Fruit fly (Drosophila melanogaster) whole organism, embryonic: ENCODE measurements around the gene Snx27.

Experiments used
- Asciz ChIP-seq: fragments of 200-800 bp; sonication (Bioruptor generic); optimal IDR thresholded peaks from 2 replicates; lab custom pipeline; 2017; ENCODE audit warnings: missing biosample characterization, mild to moderate bottlenecking, missing genetic modification characterization, missing genetic modification reagents
- Atf-2 ChIP-seq: fragments of 200-800 bp; sonication (Bioruptor generic); optimal IDR thresholded peaks from 2 replicates; lab custom pipeline; 2016; ENCODE audit warnings: missing biosample characterization, missing genetic modification characterization
- BtbVII ChIP-seq: fragments of 200-800 bp; sonication (Bioruptor generic); optimal IDR thresholded peaks from 3 replicates; lab custom pipeline; 2017; ENCODE audit warnings: missing biosample characterization, mild to moderate bottlenecking, missing genetic modification characterization
- C15 ChIP-seq: fragments of 200-800 bp; sonication (Bioruptor generic); IDR thresholded peaks from 3 replicates; pipeline ENCODE4 v1.3.6; 2022; ENCODE audit warnings: missing biosample characterization, missing genetic modification characterization
- CG12219 ChIP-seq: fragments of 200-800 bp; sonication (Bioruptor generic); optimal IDR thresholded peaks from 3 replicates; lab custom pipeline; 2018; ENCODE audit warnings: missing biosample characterization, mild to moderate bottlenecking, missing genetic modification characterization
- CG12744 ChIP-seq: fragments of 200-800 bp; sonication (Bioruptor generic); optimal IDR thresholded peaks from 2 replicates; lab custom pipeline; 2016; ENCODE audit warnings: missing biosample characterization, missing genetic modification characterization
- CG13424 ChIP-seq: fragments of 200-800 bp; sonication (Bioruptor generic); optimal IDR thresholded peaks from 2 replicates; lab custom pipeline; 2019; ENCODE audit warnings: missing biosample characterization, mild to moderate bottlenecking, missing genetic modification characterization, moderate library complexity
- CG13624 ChIP-seq: fragments of 200-800 bp; sonication (Bioruptor generic); optimal IDR thresholded peaks from 2 replicates; lab custom pipeline; 2016; ENCODE audit warnings: missing biosample characterization, missing genetic modification characterization
- CG1603 ChIP-seq: fragments of 200-800 bp; sonication (Bioruptor generic); optimal IDR thresholded peaks from 2 replicates; lab custom pipeline; 2019; ENCODE audit warnings: missing biosample characterization, mild to moderate bottlenecking, missing genetic modification characterization, moderate library complexity
- CG16813 ChIP-seq: fragments of 200-800 bp; sonication (Bioruptor generic); IDR thresholded peaks from 3 replicates; pipeline ENCODE4 v1.3.6; 2022; ENCODE audit warnings: missing biosample characterization, missing genetic modification characterization; ENCODE audit not compliant: partially characterized antibody
- CG16815 ChIP-seq: fragments of 200-800 bp; sonication (Bioruptor generic); optimal IDR thresholded peaks from 3 replicates; lab custom pipeline; 2017; ENCODE audit warnings: missing biosample characterization, mild to moderate bottlenecking, missing genetic modification characterization
- CG1792 ChIP-seq: fragments of 200-800 bp; sonication (Bioruptor generic); optimal IDR thresholded peaks from 2 replicates; lab custom pipeline; 2016; ENCODE audit warnings: missing biosample characterization, missing genetic modification characterization
- CG2202 ChIP-seq: fragments of 200-800 bp; sonication (Bioruptor generic); optimal IDR thresholded peaks from 2 replicates; lab custom pipeline; 2018; ENCODE audit warnings: missing biosample characterization, mild to moderate bottlenecking, missing genetic modification characterization
- CG33213 ChIP-seq: fragments of 200-800 bp; sonication (Bioruptor generic); optimal IDR thresholded peaks from 3 replicates; lab custom pipeline; 2016; ENCODE audit warnings: missing biosample characterization, missing genetic modification characterization
- CG4820 ChIP-seq: fragments of 200-800 bp; sonication (Bioruptor generic); optimal IDR thresholded peaks from 3 replicates; lab custom pipeline; 2016; ENCODE audit warnings: missing biosample characterization, missing genetic modification characterization
- CG6765 ChIP-seq: fragments of 200-800 bp; sonication (Bioruptor generic); optimal IDR thresholded peaks from 3 replicates; lab custom pipeline; 2017; ENCODE audit warnings: missing biosample characterization, mild to moderate bottlenecking, missing genetic modification characterization
- CG6791 ChIP-seq: fragments of 200-800 bp; sonication (Bioruptor generic); IDR thresholded peaks from 3 replicates; pipeline ENCODE4 v1.3.6; 2022; ENCODE audit warnings: missing biosample characterization, missing genetic modification characterization; ENCODE audit not compliant: partially characterized antibody
- CG8359 ChIP-seq: fragments of 200-800 bp; sonication (Bioruptor generic); optimal IDR thresholded peaks from 2 replicates; lab custom pipeline; 2017; ENCODE audit warnings: missing biosample characterization, mild to moderate bottlenecking, missing genetic modification characterization, borderline replicate concordance
- CG9215 ChIP-seq: fragments of 200-800 bp; sonication (Bioruptor generic); IDR thresholded peaks from 2 replicates; pipeline ENCODE4 v1.3.6; 2022; ENCODE audit warnings: missing biosample characterization, missing genetic modification characterization
- CG9727 ChIP-seq: fragments of 200-800 bp; sonication (Bioruptor generic); optimal IDR thresholded peaks from 3 replicates; lab custom pipeline; 2017; ENCODE audit warnings: missing biosample characterization, mild to moderate bottlenecking, missing genetic modification characterization
- ERR ChIP-seq: fragments of 200-800 bp; sonication (Bioruptor generic); optimal IDR thresholded peaks from 2 replicates; lab custom pipeline; 2016; ENCODE audit warnings: missing biosample characterization, missing genetic modification characterization
- Fer3 ChIP-seq: fragments of 200-800 bp; sonication (Bioruptor generic); optimal IDR thresholded peaks from 2 replicates; lab custom pipeline; 2018; ENCODE audit warnings: missing biosample characterization, mild to moderate bottlenecking, missing genetic modification characterization, moderate library complexity
- HHEX ChIP-seq: fragments of 200-800 bp; sonication (Bioruptor generic); optimal IDR thresholded peaks from 3 replicates; lab custom pipeline; 2017; ENCODE audit warnings: missing biosample characterization, mild to moderate bottlenecking, missing genetic modification characterization, missing genetic modification reagents
- Hand ChIP-seq: fragments of 200-800 bp; sonication (Bioruptor generic); optimal IDR thresholded peaks from 2 replicates; lab custom pipeline; 2017; ENCODE audit warnings: mild to moderate bottlenecking, missing biosample characterization, missing genetic modification reagents, missing genetic modification characterization
- Hey ChIP-seq: fragments of 200-800 bp; sonication (Bioruptor generic); optimal IDR thresholded peaks from 3 replicates; lab custom pipeline; 2018; ENCODE audit warnings: missing biosample characterization, mild to moderate bottlenecking, missing genetic modification characterization
- Hr51 ChIP-seq, 2 experiments: fragments of 200-800 bp; sonication (Bioruptor generic); optimal IDR thresholded peaks; 2 replicates in 1 of 2; 3 replicates in 1 of 2; lab custom pipeline; 2016 to 2018; ENCODE audit warnings: missing biosample characterization in 2 of 2, missing genetic modification characterization in 2 of 2, mild to moderate bottlenecking in 1 of 2, moderate library complexity in 1 of 2
- Lpt ChIP-seq: fragments of >200 bp; optimal IDR thresholded peaks from 2 replicates; lab custom pipeline; 2018; ENCODE audit warnings: missing biosample characterization, missing genetic modification characterization
- Med ChIP-seq: fragments of 200-800 bp; sonication (Bioruptor generic); peaks from one replicate; lab custom pipeline; 2016; ENCODE audit warnings: missing biosample characterization, missing genetic modification characterization, mild to moderate bottlenecking, inconsistent platforms, moderate library complexity
- Mrtf ChIP-seq: fragments of 200-800 bp; sonication (Bioruptor generic); IDR thresholded peaks from 3 replicates; pipeline ENCODE4 v1.3.6; 2022; ENCODE audit warnings: missing biosample characterization, missing genetic modification characterization
- Neu2 ChIP-seq: fragments of 200-800 bp; sonication (Bioruptor generic); optimal IDR thresholded peaks from 3 replicates; lab custom pipeline; 2016; ENCODE audit warnings: missing biosample characterization, missing genetic modification characterization, borderline replicate concordance
- Stat92E ChIP-seq, 3 experiments: fragments of >200 bp in 2 of 3; fragments of 200-800 bp in 1 of 3; sonication (Bioruptor generic) in 1 of 3; optimal IDR thresholded peaks; 2 replicates each; lab custom pipeline; 2017 to 2019; ENCODE audit warnings: missing biosample characterization in 3 of 3, missing genetic modification characterization in 3 of 3, mild to moderate bottlenecking in 1 of 3, moderate library complexity in 1 of 3
- Usf ChIP-seq: fragments of 200-800 bp; sonication (Bioruptor generic); optimal IDR thresholded peaks from 2 replicates; lab custom pipeline; 2017; ENCODE audit warnings: missing genotype, missing biosample characterization, missing genetic modification characterization
- YL-1 ChIP-seq: fragments of 200-800 bp; sonication (Bioruptor generic); optimal IDR thresholded peaks from 3 replicates; lab custom pipeline; 2017; ENCODE audit warnings: missing biosample characterization, mild to moderate bottlenecking, missing genetic modification characterization
- aop ChIP-seq: fragments of 200-800 bp; sonication (Bioruptor generic); IDR thresholded peaks from 2 replicates; pipeline ENCODE4 v1.3.6; 2022; ENCODE audit warnings: missing biosample characterization, missing genetic modification characterization
- bowl ChIP-seq: fragments of 200-800 bp; sonication (Bioruptor generic); IDR thresholded peaks from 2 replicates; pipeline ENCODE4 v1.3.6; 2022; ENCODE audit warnings: missing biosample characterization, missing genetic modification characterization
- btn ChIP-seq: fragments of 200-800 bp; sonication (Bioruptor generic); optimal IDR thresholded peaks from 2 replicates; lab custom pipeline; 2016; ENCODE audit warnings: missing biosample characterization, missing genetic modification characterization
- cad ChIP-seq: fragments of >200 bp; optimal IDR thresholded peaks from 2 replicates; lab custom pipeline; 2017; ENCODE audit warnings: missing biosample characterization, missing genetic modification characterization
- dimm ChIP-seq: fragments of 200-800 bp; sonication (Bioruptor generic); IDR thresholded peaks from 2 replicates; pipeline ENCODE4 v1.3.6; 2022; ENCODE audit warnings: missing biosample characterization, missing genetic modification characterization
- en ChIP-seq: fragments of 200-800 bp; sonication (Bioruptor generic); optimal IDR thresholded peaks from 2 replicates; lab custom pipeline; 2016; ENCODE audit warnings: missing biosample characterization, missing genetic modification characterization
- grn ChIP-seq: fragments of 200-800 bp; sonication (Bioruptor generic); optimal IDR thresholded peaks from 3 replicates; lab custom pipeline; 2017; ENCODE audit warnings: missing biosample characterization, missing genetic modification characterization
- lbe ChIP-seq: fragments of 200-800 bp; sonication (Bioruptor generic); optimal IDR thresholded peaks from 2 replicates; lab custom pipeline; 2016; ENCODE audit warnings: missing biosample characterization, mild to moderate bottlenecking, missing genetic modification characterization
- maf-S ChIP-seq: fragments of 200-800 bp; sonication (Bioruptor generic); optimal IDR thresholded peaks from 2 replicates; lab custom pipeline; 2016; ENCODE audit warnings: missing biosample characterization, missing genetic modification characterization
- mam ChIP-seq: fragments of 200-800 bp; sonication (Bioruptor generic); optimal IDR thresholded peaks from 3 replicates; lab custom pipeline; 2016; ENCODE audit warnings: missing biosample characterization, missing genetic modification characterization
- nau ChIP-seq: fragments of 200-800 bp; sonication (Bioruptor generic); optimal IDR thresholded peaks from 3 replicates; lab custom pipeline; 2017; ENCODE audit warnings: missing biosample characterization, mild to moderate bottlenecking, missing genetic modification characterization, missing genetic modification reagents
- psq ChIP-seq: fragments of 200-800 bp; sonication (Bioruptor generic); optimal IDR thresholded peaks from 2 replicates; lab custom pipeline; 2017; ENCODE audit warnings: missing biosample characterization, missing genetic modification characterization
- run ChIP-seq: fragments of 200-800 bp; sonication (Bioruptor generic); optimal IDR thresholded peaks from 3 replicates; lab custom pipeline; 2018; ENCODE audit warnings: missing biosample characterization, mild to moderate bottlenecking, missing genetic modification characterization
- slou ChIP-seq: fragments of 200-800 bp; sonication (Bioruptor generic); optimal IDR thresholded peaks from 3 replicates; lab custom pipeline; 2016; ENCODE audit warnings: missing biosample characterization, missing genetic modification characterization
- sr ChIP-seq: fragments of 200-800 bp; sonication (Bioruptor generic); IDR thresholded peaks from 3 replicates; pipeline ENCODE4 v1.3.6; 2022; ENCODE audit warnings: missing biosample characterization, missing genetic modification characterization
- stwl ChIP-seq: fragments of 200-800 bp; sonication (Bioruptor generic); optimal IDR thresholded peaks from 3 replicates; lab custom pipeline; 2018; ENCODE audit warnings: missing biosample characterization, mild to moderate bottlenecking, missing genetic modification characterization, moderate library complexity
- trh ChIP-seq: fragments of 200-800 bp; sonication (Bioruptor generic); optimal IDR thresholded peaks from 2 replicates; lab custom pipeline; 2016; ENCODE audit warnings: missing biosample characterization, missing genetic modification characterization

Gene Snx27

dm6 chrX:5698087-5698727 is 39.6 kb downstream of the Snx27 start, which contains the start of gene AdamTS-B (continued):
- TF ChIP-seq CG16813 (GFP tag; lab: Robert Waterston, UW) (no peak), CG6791 (no peak), bowl (GFP tag; lab: Robert Waterston, UW) (peak; percentile 12; the same call in 1 of the 2 replicates), aop (GFP tag; lab: Robert Waterston, UW) (no peak), Atf-2 (GFP tag; lab: Kevin White, UChicago) (no peak), dimm (GFP tag; lab: Robert Waterston, UW) (no peak), CG6765 (GFP tag; lab: Kevin White, UChicago) (no peak), cad (no peak), btn (GFP tag; lab: Kevin White, UChicago) (no peak), CG2202 (tag; lab: Kevin White, UChicago) (peak; percentile 3), CG9727 (peak; percentile 40), CG16815 (GFP tag; lab: Kevin White, UChicago) (peak; percentile 19), ERR (GFP tag; lab: Kevin White, UChicago) (no peak), CG8359 (GFP tag; lab: Kevin White, UChicago) (no peak), en (GFP tag; lab: Kevin White, UChicago) (no peak), Neu2 (GFP tag; lab: Kevin White, UChicago) (no peak), Mrtf (GFP tag; lab: Robert Waterston, UW) (peak; percentile 36; the same call in 1 of the 3 replicates), CG1792 (GFP tag; lab: Kevin White, UChicago) (no peak), Hey (tag; lab: Kevin White, UChicago) (no peak), Lpt (GFP tag; lab: Kevin White, UChicago) (no peak), Usf (GFP tag; lab: Kevin White, UChicago) (peak; percentile 17), sr (GFP tag; lab: Robert Waterston, UW) (no peak), psq (GFP tag; lab: Kevin White, UChicago) (no peak), CG33213 (no peak), CG1603 (tag; lab: Kevin White, UChicago) (no peak), CG12219 (GFP tag; lab: Kevin White, UChicago) (no peak), Fer3 (tag; lab: Kevin White, UChicago) (peak; percentile 18), mam (GFP tag; lab: Kevin White, UChicago) (no peak), CG12744 (GFP tag; lab: Kevin White, UChicago) (no peak), maf-S (GFP tag; lab: Kevin White, UChicago) (no peak), Hr51 (GFP tag; optimal IDR thresholded peaks at IDR 0.05; lab: Kevin White, UChicago) (peak in 1 of 2 experiments; percentile 65), nau (GFP tag; lab: Kevin White, UChicago) (no peak), Stat92E (GFP tag; optimal IDR thresholded peaks at IDR 0.05; lab: Kevin White, UChicago) (peak in 1 of 3 experiments; percentile 1), HHEX (GFP tag; lab: Kevin White, UChicago) (no peak), Med (peak; percentile 18), Hand (GFP tag; lab: Kevin White, UChicago) (no peak), Asciz (no peak), YL-1 (GFP tag; lab: Kevin White, UChicago) (no peak), CG4820 (GFP tag; lab: Kevin White, UChicago) (no peak), stwl (tag; lab: Kevin White, UChicago) (no peak), lbe (GFP tag; lab: Kevin White, UChicago) (peak; percentile 7), C15 (GFP tag; lab: Robert Waterston, UW) (no peak), CG13624 (GFP tag; lab: Kevin White, UChicago) (no peak), BtbVII (peak; percentile 28), trh (GFP tag; lab: Kevin White, UChicago) (no peak), CG13424 (tag; lab: Kevin White, UChicago) (peak; percentile 57), slou (GFP tag; lab: Kevin White, UChicago) (no peak), grn (GFP tag; lab: Kevin White, UChicago) (no peak), run (no peak), CG9215 (peak; percentile 28; the same call in 1 of the 2 replicates)
